Worm (Caenorhabditis elegans) whole organism, mixed stage, embryonic: ENCODE data around the gene C28D4.8.

ENCODE experiments used
- elt-3 ChIP-seq: fragments of 150-350 bp; optimal IDR thresholded peaks from 2 replicates; lab custom pipeline; 2014; ENCODE audit warnings: missing biosample characterization, missing genetic modification characterization
- mep-1 ChIP-seq: fragments of 150-350 bp; optimal IDR thresholded peaks from 2 replicates; lab custom pipeline; 2017; ENCODE audit warnings: missing biosample characterization, missing genetic modification reagents, missing genetic modification characterization, inconsistent platforms
- nhr-2 ChIP-seq: fragments of 150-350 bp; optimal IDR thresholded peaks from 2 replicates; lab custom pipeline; 2014; ENCODE audit warnings: missing biosample characterization, missing genetic modification characterization

DNA sequence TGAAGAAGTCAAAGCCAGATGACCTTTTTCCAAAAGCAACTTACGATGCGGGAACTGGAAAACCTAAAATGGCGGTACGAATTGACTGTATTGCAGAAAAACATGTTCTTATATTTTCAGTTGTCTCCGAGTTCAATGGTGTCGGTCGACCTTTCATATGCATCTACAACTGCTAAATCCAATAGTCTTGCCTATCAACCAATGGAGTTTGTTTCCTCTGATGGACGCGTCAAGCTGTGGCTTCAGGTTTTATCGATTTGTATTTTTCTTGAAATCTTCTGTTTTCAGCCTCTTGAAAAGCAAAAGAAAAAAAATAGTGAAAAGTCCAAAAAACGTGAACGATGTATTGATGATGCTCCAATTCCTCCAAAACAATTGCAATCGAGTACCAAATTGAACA lies 34.0 kb downstream of the C28D4.8 start:
- TF ChIP-seq elt-3 (tag; lab: Kevin White, UChicago) (no peak), mep-1 (tag; lab: Kevin White, UChicago) (no peak), nhr-2 (no peak)
